Fruit fly (Drosophila melanogaster) whole organism, wandering third instar larva: ENCODE results near the gene CG5708.
A peak's percentile ranks its signal among the peaks of the same experiment; 100 is the strongest.

ENCODE experiments used
- Abd-B ChIP-seq: fragments of >200 bp; optimal IDR thresholded peaks from 2 replicates; lab custom pipeline; 2017; ENCODE audit warnings: missing biosample characterization, missing genetic modification characterization
- CG32264 ChIP-seq: fragments of 200-800 bp; sonication (Bioruptor generic); optimal IDR thresholded peaks from 2 replicates; lab custom pipeline; 2016; ENCODE audit warnings: missing biosample characterization, missing genetic modification characterization
- CG9705 ChIP-seq: fragments of 200-800 bp; sonication (Bioruptor generic); optimal IDR thresholded peaks from 2 replicates; lab custom pipeline; 2018; ENCODE audit warnings: missing biosample characterization, mild to moderate bottlenecking, missing genetic modification characterization
- CrebA ChIP-seq: fragments of 200-800 bp; sonication (Bioruptor generic); optimal IDR thresholded peaks from 2 replicates; lab custom pipeline; 2016; ENCODE audit warnings: missing biosample characterization, mild to moderate bottlenecking, missing genetic modification characterization, borderline replicate concordance
- Dfd ChIP-seq: fragments of >200 bp; optimal IDR thresholded peaks from 2 replicates; lab custom pipeline; 2017; ENCODE audit warnings: missing biosample characterization, missing genetic modification characterization
- Dif ChIP-seq: fragments of 200-275, 200-300 bp; sonication (Bioruptor generic); optimal IDR thresholded peaks from 2 replicates; lab custom pipeline; 2018; ENCODE audit warnings: missing biosample characterization, missing genetic modification characterization; ENCODE audit not compliant: partially characterized antibody
- GATAd ChIP-seq: sonication (Bioruptor generic); optimal IDR thresholded peaks from 2 replicates; lab custom pipeline; 2016; ENCODE audit warnings: missing biosample characterization, missing genetic modification characterization
- HLH106 ChIP-seq: fragments of 200-800 bp; optimal IDR thresholded peaks from 3 replicates; lab custom pipeline; 2019; ENCODE audit warnings: missing biosample characterization, mild to moderate bottlenecking, missing genetic modification characterization, moderate library complexity
- Hnf4 ChIP-seq: fragments of 200-800 bp; sonication (Bioruptor generic); optimal IDR thresholded peaks from 2 replicates; lab custom pipeline; 2016; ENCODE audit warnings: missing biosample characterization, mild to moderate bottlenecking, missing genetic modification characterization
- Hr78 ChIP-seq: fragments of >200 bp; optimal IDR thresholded peaks from 2 replicates; lab custom pipeline; 2017; ENCODE audit warnings: missing biosample characterization, missing genetic modification characterization
- Hr83 ChIP-seq: fragments of 200-300 bp; sonication (Bioruptor generic); optimal IDR thresholded peaks from 2 replicates; lab custom pipeline; 2016; ENCODE audit warnings: missing biosample characterization, mild to moderate bottlenecking, missing genetic modification characterization, moderate library complexity; ENCODE audit not compliant: poor library complexity, severe bottlenecking
- Jra ChIP-seq: sonication (Bioruptor generic); optimal IDR thresholded peaks from 2 replicates; lab custom pipeline; 2016; ENCODE audit warnings: missing biosample characterization, missing genetic modification characterization
- Mio ChIP-seq: sonication (Bioruptor generic); optimal IDR thresholded peaks from 2 replicates; lab custom pipeline; 2016; ENCODE audit warnings: missing biosample characterization, missing genetic modification characterization
- Myc ChIP-seq: fragments of >200 bp; optimal IDR thresholded peaks from 2 replicates; lab custom pipeline; 2017
- N ChIP-seq: fragments of >200 bp; optimal IDR thresholded peaks from 2 replicates; lab custom pipeline; 2018; ENCODE audit warnings: missing biosample characterization, missing external identifiers, missing genetic modification characterization
- OdsH ChIP-seq: fragments of 200-800 bp; sonication (Bioruptor generic); optimal IDR thresholded peaks from 2 replicates; lab custom pipeline; 2016; ENCODE audit warnings: missing biosample characterization, mild to moderate bottlenecking, missing genetic modification characterization
- Rel ChIP-seq, 2 experiments: fragments of 200-800 bp; sonication (Bioruptor generic) in 1 of 2; optimal IDR thresholded peaks; 2 replicates in 1 of 2; 3 replicates in 1 of 2; lab custom pipeline; 2016 to 2019; ENCODE audit warnings: mild to moderate bottlenecking in 2 of 2, missing biosample characterization in 2 of 2, missing genetic modification characterization in 2 of 2, moderate library complexity in 1 of 2
- Sp1 ChIP-seq: fragments of 200-800 bp; sonication (Bioruptor generic); optimal IDR thresholded peaks from 3 replicates; lab custom pipeline; 2019; ENCODE audit warnings: missing biosample characterization, mild to moderate bottlenecking, missing genetic modification characterization, moderate library complexity
- Vsx2 ChIP-seq: fragments of 200-300, 225-300 bp; sonication (Bioruptor generic); optimal IDR thresholded peaks from 2 replicates; lab custom pipeline; 2018; ENCODE audit warnings: missing biosample characterization, missing genetic modification characterization; ENCODE audit not compliant: partially characterized antibody
- br ChIP-seq: fragments of 200-800 bp; sonication (Bioruptor generic); optimal IDR thresholded peaks from 2 replicates; lab custom pipeline; 2016; ENCODE audit warnings: missing biosample characterization, missing genetic modification characterization
- brk ChIP-seq: fragments of 200-800 bp; sonication (Bioruptor generic); optimal IDR thresholded peaks from 2 replicates; lab custom pipeline; 2016; ENCODE audit warnings: missing biosample characterization, mild to moderate bottlenecking, missing genetic modification characterization
- dl ChIP-seq, 2 experiments: fragments of 175-275, 200-275 bp in 1 of 2; fragments of 200-275 bp in 1 of 2; sonication (Bioruptor generic); optimal IDR thresholded peaks; lab custom pipeline; 2018; ENCODE audit warnings: mild to moderate bottlenecking in 2 of 2, missing biosample characterization in 2 of 2, missing genetic modification characterization in 2 of 2, moderate library complexity in 2 of 2; ENCODE audit not compliant: partially characterized antibody in 2 of 2, insufficient read depth in 1 of 2
- dmrt93B ChIP-seq: fragments of 200-800 bp; sonication (Bioruptor generic); optimal IDR thresholded peaks from 2 replicates; lab custom pipeline; 2018; ENCODE audit warnings: missing biosample characterization, mild to moderate bottlenecking, missing genetic modification characterization
- dsf ChIP-seq: sonication (Bioruptor generic); optimal IDR thresholded peaks from 2 replicates; lab custom pipeline; 2016; ENCODE audit warnings: missing biosample characterization, missing genetic modification characterization, borderline replicate concordance
- ey ChIP-seq: fragments of 200-800 bp; sonication (Bioruptor generic); optimal IDR thresholded peaks from 2 replicates; lab custom pipeline; 2016; ENCODE audit warnings: missing biosample characterization, missing genetic modification characterization
- foxo ChIP-seq, 2 experiments: fragments of 200-800 bp; sonication (Bioruptor generic); optimal IDR thresholded peaks; 2 replicates in 1 of 2; 3 replicates in 1 of 2; lab custom pipeline; 2016 to 2017; ENCODE audit warnings: missing biosample characterization in 2 of 2, missing genetic modification characterization in 2 of 2
- fru ChIP-seq: fragments of 200-800 bp; sonication (Bioruptor generic); optimal IDR thresholded peaks from 3 replicates; lab custom pipeline; 2016; ENCODE audit warnings: missing biosample characterization, mild to moderate bottlenecking, missing genetic modification characterization
- h ChIP-seq: fragments of 200-800 bp; sonication (Bioruptor generic); optimal IDR thresholded peaks from 3 replicates; lab custom pipeline; 2016; ENCODE audit warnings: missing biosample characterization, mild to moderate bottlenecking, missing genetic modification characterization
- jim ChIP-seq: fragments of 175-275, 200-325 bp; sonication (Bioruptor generic); optimal IDR thresholded peaks from 2 replicates; lab custom pipeline; 2016; ENCODE audit warnings: missing biosample characterization, mild to moderate bottlenecking, missing genetic modification characterization
- lola ChIP-seq: fragments of >200 bp; optimal IDR thresholded peaks from 2 replicates; lab custom pipeline; 2017; ENCODE audit warnings: missing biosample characterization, missing genetic modification characterization
- pan ChIP-seq: fragments of >200 bp; optimal IDR thresholded peaks from 2 replicates; lab custom pipeline; 2017
- psq ChIP-seq: fragments of 200-800 bp; sonication (Bioruptor generic); optimal IDR thresholded peaks from 3 replicates; lab custom pipeline; 2017; ENCODE audit warnings: missing biosample characterization, mild to moderate bottlenecking, missing genetic modification characterization, moderate library complexity
- rgr ChIP-seq: fragments of 200-800 bp; sonication (Bioruptor generic); optimal IDR thresholded peaks from 3 replicates; lab custom pipeline; 2016; ENCODE audit warnings: missing biosample characterization, mild to moderate bottlenecking, missing genetic modification characterization
- sage ChIP-seq: fragments of 200-800 bp; sonication (Bioruptor generic); optimal IDR thresholded peaks from 2 replicates; lab custom pipeline; 2016; ENCODE audit warnings: missing biosample characterization, mild to moderate bottlenecking, missing genetic modification characterization
- sv ChIP-seq: fragments of 200-800 bp; sonication (Bioruptor generic); optimal IDR thresholded peaks from 3 replicates; lab custom pipeline; 2016; ENCODE audit warnings: missing biosample characterization, missing genetic modification characterization
- tai ChIP-seq: sonication (Bioruptor generic); optimal IDR thresholded peaks from 2 replicates; lab custom pipeline; 2016; ENCODE audit warnings: missing biosample characterization, missing genetic modification characterization
- usp ChIP-seq: fragments of >200 bp; optimal IDR thresholded peaks from 2 replicates; lab custom pipeline; 2017; ENCODE audit warnings: missing biosample characterization, missing genetic modification characterization
- woc ChIP-seq: sonication (Bioruptor generic); optimal IDR thresholded peaks from 2 replicates; lab custom pipeline; 2016; ENCODE audit warnings: missing biosample characterization, mild to moderate bottlenecking, missing genetic modification characterization

Gene CG5708

dm6 chr2L:10226724-10227407 lies at the start of gene CG5708:
TSS of gene CG5708 (minus strand) at chr2L:10226808.
- TF ChIP-seq Abd-B (no peak), h (no peak), dmrt93B (GFP tag; lab: Kevin White, UChicago) (no peak), dl (GFP tag; optimal IDR thresholded peaks at IDR 0.05; lab: Kevin White, UChicago; ENCODE audit: insufficient read depth in 1 of 2, partially characterized antibody in 2 of 2) (no peak), HLH106 (tag; lab: Kevin White, UChicago) (no peak), Hr83 (GFP tag; lab: Kevin White, UChicago) (no peak), usp (GFP tag; lab: Kevin White, UChicago) (no peak), jim (GFP tag; lab: Kevin White, UChicago) (no peak), pan (lab: Kevin White, UChicago) (no peak), sv (no peak), Mio (GFP tag; lab: Kevin White, UChicago) (no peak), Dfd (GFP tag; lab: Kevin White, UChicago) (no peak), Sp1 (GFP tag; lab: Kevin White, UChicago) (peak; percentile 11), psq (GFP tag; lab: Kevin White, UChicago) (no peak), ey (GFP tag; lab: Kevin White, UChicago) (no peak), foxo (GFP tag; optimal IDR thresholded peaks at IDR 0.05; lab: Kevin White, UChicago) (no peak), CrebA (no peak), sage (GFP tag; lab: Kevin White, UChicago) (peak; percentile 26), br (GFP tag; lab: Kevin White, UChicago) (no peak), dsf (no peak), GATAd (GFP tag; lab: Kevin White, UChicago) (no peak), woc (GFP tag; lab: Kevin White, UChicago) (peak; percentile 80), lola (GFP tag; lab: Kevin White, UChicago) (no peak), Hnf4 (GFP tag; lab: Kevin White, UChicago) (peak; percentile 22), tai (GFP tag; lab: Kevin White, UChicago) (no peak), fru (GFP tag; lab: Kevin White, UChicago) (no peak), OdsH (GFP tag; lab: Kevin White, UChicago) (no peak), Hr78 (no peak), Rel (GFP tag; optimal IDR thresholded peaks at IDR 0.05; lab: Kevin White, UChicago) (no peak), Rel (tag; optimal IDR thresholded peaks at IDR 0.05; lab: Kevin White, UChicago) (peak; percentile 41), CG9705 (GFP tag; lab: Kevin White, UChicago) (no peak), rgr (GFP tag; lab: Kevin White, UChicago) (peak; percentile 15), Myc (lab: Kevin White, UChicago) (peak; percentile 82), N (GFP tag; lab: Kevin White, UChicago) (no peak), Vsx2 (no peak), Dif (GFP tag; lab: Kevin White, UChicago) (no peak), Jra (GFP tag; lab: Kevin White, UChicago) (no peak), CG32264 (GFP tag; lab: Kevin White, UChicago) (no peak), brk (GFP tag; lab: Kevin White, UChicago) (no peak)
- TF ChIP-seq, all 38 proteins: peak for 7

dm6 chr2L:10272224-10272623 lies 45.6 kb upstream of the CG5708 start, which contains the start of gene trk:
TSS of gene trk (minus strand) at chr2L:10272324.
- TF ChIP-seq CG32264 (GFP tag; lab: Kevin White, UChicago) = no peak
- no peak for TF ChIP-seq br (GFP tag; lab: Kevin White, UChicago)
- TF ChIP-seq Hnf4 (GFP tag; lab: Kevin White, UChicago) = no peak
- no peak for TF ChIP-seq CG9705 (GFP tag; lab: Kevin White, UChicago)
